Worm (Caenorhabditis elegans): Measurements from ENCODE around the gene fbxa-155.

DNA sequence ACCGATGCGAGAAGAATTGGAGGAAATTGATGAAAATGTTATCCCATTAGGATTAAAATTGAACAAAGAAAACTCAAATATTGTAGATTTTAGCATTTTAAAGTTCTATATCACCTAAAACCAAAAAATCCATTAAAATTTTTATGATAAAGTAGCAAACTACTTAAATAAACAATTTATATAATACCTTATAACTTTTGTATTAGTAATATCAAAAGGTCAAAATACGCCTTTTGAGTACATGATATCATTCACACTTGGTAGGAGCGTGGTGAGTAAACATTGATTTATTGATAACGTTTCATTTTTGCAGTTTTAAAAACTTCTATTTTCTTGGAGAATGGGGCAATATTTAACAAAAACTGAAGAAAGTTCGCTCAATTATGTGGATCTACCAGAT lies 9.0 kb downstream of the fbxa-155 start, which contains the start of gene C05B5.5:
- TF ChIP-seq unc-62 (GFP tag; optimal IDR thresholded peaks at IDR 0.05), result no peak
- TF ChIP-seq egl-27 (tag; optimal IDR thresholded peaks at IDR 0.05), result no peak

Measured in whole organism, L1 larva.